Worm (Caenorhabditis elegans) whole organism, midembryonic: Measurements from ENCODE around the gene trap-4.

Experiments
- T22C8.4 ChIP-seq: fragments of 200-800 bp; sonication (Bioruptor generic); IDR thresholded peaks from 2 replicates; pipeline ENCODE4 v1.3.6; 2022; ENCODE audit warnings: missing genetic modification characterization, missing compliant biosample characterization
- cog-1 ChIP-seq: sonication (generic microtip); optimal IDR thresholded peaks from 2 replicates; lab custom pipeline; 2016; ENCODE audit warnings: missing genetic modification characterization, missing compliant biosample characterization
- klf-2 ChIP-seq: fragments of 200-800 bp; sonication (Bioruptor generic); conservative IDR thresholded peaks from 2 replicates; pipeline ENCODE4 v1.3.6; 2022; ENCODE audit warnings: missing genetic modification reagents, missing genetic modification characterization, missing compliant biosample characterization
- tab-1 ChIP-seq: fragments of 200-800 bp; sonication (Bioruptor generic); IDR thresholded peaks from 2 replicates; pipeline ENCODE4 v1.3.6; 2022; ENCODE audit warnings: missing genetic modification characterization, missing compliant biosample characterization

DNA sequence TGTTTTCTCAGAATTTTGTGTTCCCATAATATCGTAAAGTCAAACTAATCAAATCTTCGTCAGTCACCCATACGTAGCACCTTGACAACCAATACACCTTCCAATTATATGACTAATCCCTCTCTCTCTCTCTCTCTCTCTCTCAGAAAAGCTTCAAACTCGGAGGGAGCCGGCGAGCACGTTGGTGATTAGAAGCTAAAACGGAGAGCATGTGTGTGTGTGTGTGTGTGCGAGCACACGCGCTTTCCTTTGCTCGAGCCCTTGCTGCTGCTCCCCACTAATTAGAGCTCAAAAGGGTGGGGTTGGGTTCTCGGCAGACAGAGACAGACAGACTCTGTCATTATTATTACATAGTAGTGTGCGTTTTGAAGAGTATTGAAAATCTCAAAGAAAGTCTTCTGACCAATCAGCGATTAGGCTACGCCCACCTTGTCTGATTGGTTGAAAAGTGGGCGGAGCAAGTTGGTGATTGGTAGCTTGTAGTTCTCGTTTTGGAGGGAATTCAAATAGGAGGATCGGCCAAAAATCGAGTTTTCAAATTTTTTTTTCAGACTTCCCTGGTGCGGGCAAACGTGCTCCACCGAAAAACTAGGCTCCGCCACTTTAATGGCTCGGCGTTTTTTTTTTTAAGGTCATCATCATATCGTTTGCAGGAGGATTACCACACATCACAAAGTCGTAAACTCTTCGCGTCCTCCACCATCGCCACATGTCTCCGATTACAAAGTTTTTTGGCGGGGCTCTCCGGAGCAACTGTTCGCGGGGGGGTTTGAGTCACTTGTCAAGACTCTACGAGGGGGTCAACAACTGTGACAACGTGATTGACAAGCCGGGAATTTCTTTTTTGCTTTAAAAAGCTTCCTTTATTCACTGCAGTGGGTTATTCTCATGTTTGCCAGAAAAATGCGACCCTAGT, 14.8 kb downstream of the trap-4 start:
- TF ChIP-seq klf-2 (GFP tag; lab: Robert Waterston, UW) (no peak), T22C8.4 (GFP tag; lab: Robert Waterston, UW) (no peak), tab-1 (GFP tag; lab: Robert Waterston, UW) (no peak), cog-1 (tag; lab: Kevin White, UChicago) (no peak)
